Worm (Caenorhabditis elegans): ENCODE results near the gene mltn-1.
A peak's percentile ranks its signal among the peaks of the same experiment; 100 is the strongest.

Gene mltn-1

ce11 chrII:13165683-13166259 is 20.7 kb upstream of the mltn-1 start, which contains the start of gene moe-3 (continued):
- TF ChIP-seq skn-1 (tag; optimal IDR thresholded peaks at IDR 0.05), result no peak
- TF ChIP-seq efl-1 (optimal IDR thresholded peaks at IDR 0.05), result no peak
- peak in 1 of 2 experiments; percentile 57 for TF ChIP-seq efl-1 (GFP tag; optimal IDR thresholded peaks at IDR 0.05 in 1 of 2)
- peak in 1 of 3 experiments; percentile 17 for TF ChIP-seq dpl-1 (GFP tag; optimal IDR thresholded peaks at IDR 0.05)
- no peak for TF ChIP-seq alr-1 (tag; optimal IDR thresholded peaks at IDR 0.05; ENCODE audit: borderline replicate concordance)

- TF ChIP-seq dpl-1 (GFP tag; optimal IDR thresholded peaks at IDR 0.05) (no peak), irx-1 (tag; optimal IDR thresholded peaks at IDR 0.05) (no peak), Y116A8C.19 (tag; optimal IDR thresholded peaks at IDR 0.05; ENCODE audit: borderline replicate concordance) (no peak), lin-35 (GFP tag; optimal IDR thresholded peaks at IDR 0.05) (no peak), mdl-1 (tag; optimal IDR thresholded peaks at IDR 0.05) (no peak), hlh-17 (GFP tag; optimal IDR thresholded peaks at IDR 0.05; ENCODE audit: borderline replicate concordance) (no peak), nhr-47 (tag; optimal IDR thresholded peaks at IDR 0.05) (no peak), alr-1 (tag; optimal IDR thresholded peaks at IDR 0.05; ENCODE audit: borderline replicate concordance) (no peak), blmp-1 (tag; optimal IDR thresholded peaks at IDR 0.05) (no peak), aha-1 (tag; optimal IDR thresholded peaks at IDR 0.05) (no peak), jun-1 (tag; optimal IDR thresholded peaks at IDR 0.05) (no peak), zag-1 (tag; optimal IDR thresholded peaks at IDR 0.05) (no peak), pax-3 (tag; optimal IDR thresholded peaks at IDR 0.05) (no peak), ceh-8 (GFP tag; optimal IDR thresholded peaks at IDR 0.05) (no peak)
These were observed 19.0 kb upstream of the mltn-1 start for ce11 chrII:13164062-13164461.

- TF ChIP-seq dsc-1 (tag; optimal IDR thresholded peaks at IDR 0.05), result no peak
- TF ChIP-seq swsn-7 (tag; optimal IDR thresholded peaks at IDR 0.05), result no peak
- no peak for TF ChIP-seq tlp-1 (tag; optimal IDR thresholded peaks at IDR 0.05)
- TF ChIP-seq nhr-12 (tag; optimal IDR thresholded peaks at IDR 0.05), result no peak
- TF ChIP-seq ceh-82 (tag; optimal IDR thresholded peaks at IDR 0.05), result no peak
- no peak for TF ChIP-seq pqm-1 (tag; optimal IDR thresholded peaks at IDR 0.05)
- no peak for TF ChIP-seq C04F5.9 (tag; optimal IDR thresholded peaks at IDR 0.05)
- TF ChIP-seq C34B4.2 (tag; optimal IDR thresholded peaks at IDR 0.05), result no peak
- TF ChIP-seq unc-62 (GFP tag; optimal IDR thresholded peaks at IDR 0.05), result no peak
- TF ChIP-seq aly-2 (tag; optimal IDR thresholded peaks at IDR 0.05), result no peak
- TF ChIP-seq ces-1 (GFP tag; optimal IDR thresholded peaks at IDR 0.05), result no peak
- TF ChIP-seq unc-98 (GFP tag; IDR thresholded peaks at IDR 0.05), result no peak
- TF ChIP-seq nhr-237 (tag; optimal IDR thresholded peaks at IDR 0.05), result no peak
- TF ChIP-seq snpc-4 (tag; optimal IDR thresholded peaks at IDR 0.05), result no peak
These were observed 18.0 kb upstream of the mltn-1 start for ce11 chrII:13163009-13163408.

ce11 chrII:13159869-13160268 is 14.8 kb upstream of the mltn-1 start:
- TF ChIP-seq Y116A8C.19 (tag; optimal IDR thresholded peaks at IDR 0.05; ENCODE audit: borderline replicate concordance) (no peak), zip-4 (GFP tag; optimal IDR thresholded peaks at IDR 0.05) (no peak), nhr-85 (tag) (no peak), ets-5 (GFP tag; IDR thresholded peaks at IDR 0.05) (no peak), efl-1 (optimal IDR thresholded peaks at IDR 0.05) (no peak), efl-1 (GFP tag; optimal IDR thresholded peaks at IDR 0.05 in 1 of 2) (peak in 1 of 2 experiments; percentile 91)

ce11 chrII:13156971-13157370 is 11.9 kb upstream of the mltn-1 start, which contains the start of the genes hpr-17 and F32A11.1:
Gene hpr-17, minus strand, starts transcription at chrII:13157047.
Gene F32A11.1, plus strand, starts transcription at chrII:13157329.
- TF ChIP-seq lin-35 (GFP tag; optimal IDR thresholded peaks at IDR 0.05) (peak; percentile 99), pqm-1 (tag; optimal IDR thresholded peaks at IDR 0.05) (no peak), sup-37 (GFP tag; optimal IDR thresholded peaks at IDR 0.05) (peak; percentile 66), blmp-1 (tag; optimal IDR thresholded peaks at IDR 0.05) (peak; percentile 54), nhr-237 (tag; optimal IDR thresholded peaks at IDR 0.05) (no peak), nhr-12 (tag; optimal IDR thresholded peaks at IDR 0.05) (no peak), unc-30 (tag; optimal IDR thresholded peaks at IDR 0.05) (no peak), efl-1 (optimal IDR thresholded peaks at IDR 0.05) (peak; percentile 98 to 99), efl-1 (GFP tag; optimal IDR thresholded peaks at IDR 0.05 in 1 of 2) (peak; percentile 99 to 100), nhr-19 (GFP tag; conservative IDR thresholded peaks at IDR 0.05) (peak; percentile 92), egl-27 (tag; optimal IDR thresholded peaks at IDR 0.05) (peak in 1 of 2 experiments; percentile 12), lsy-2 (tag; optimal IDR thresholded peaks at IDR 0.05) (peak; percentile 92 to 93), unc-98 (GFP tag; IDR thresholded peaks at IDR 0.05) (peak; percentile 75), nhr-76 (tag; optimal IDR thresholded peaks at IDR 0.05) (no peak), ztf-4 (tag; optimal IDR thresholded peaks at IDR 0.05) (peak; percentile 22), nhr-20 (tag; optimal IDR thresholded peaks at IDR 0.05) (peak; percentile 87), ama-1 (optimal IDR thresholded peaks at IDR 0.05) (peak; percentile 3), tlp-1 (tag; optimal IDR thresholded peaks at IDR 0.05) (no peak), jun-1 (tag; optimal IDR thresholded peaks at IDR 0.05) (peak; percentile 79), unc-130 (tag; optimal IDR thresholded peaks at IDR 0.05) (peak; percentile 78), xbp-1 (tag; optimal IDR thresholded peaks at IDR 0.05) (peak; percentile 84), hlh-17 (GFP tag; optimal IDR thresholded peaks at IDR 0.05; ENCODE audit: borderline replicate concordance) (no peak)

Measured in whole organism, L1 larva.